Fruit fly (Drosophila melanogaster) whole organism, embryonic: ENCODE data around the gene PIG-B.

Experiments used
- ATbp ChIP-seq: fragments of 200-800 bp; sonication (Bioruptor generic); optimal IDR thresholded peaks from 2 replicates; lab custom pipeline; 2017; ENCODE audit warnings: missing biosample characterization, mild to moderate bottlenecking, missing genetic modification characterization, missing genetic modification reagents
- Bdp1 ChIP-seq: fragments of 200-800 bp; sonication (Bioruptor generic); optimal IDR thresholded peaks from 3 replicates; lab custom pipeline; 2016; ENCODE audit warnings: missing biosample characterization, missing genetic modification characterization
- Blimp-1 ChIP-seq: fragments of 200-800 bp; sonication (Bioruptor generic); optimal IDR thresholded peaks from 3 replicates; lab custom pipeline; 2018; ENCODE audit warnings: missing biosample characterization, missing genetic modification characterization, mild to moderate bottlenecking, moderate library complexity, missing genetic modification reagents
- CG10366 ChIP-seq: fragments of 200-800 bp; sonication (Bioruptor generic); IDR thresholded peaks from 2 replicates; pipeline ENCODE4 v1.3.6; 2022; ENCODE audit warnings: missing biosample characterization, missing genetic modification characterization
- CG10565 ChIP-seq: fragments of 200-800 bp; sonication (Bioruptor generic); optimal IDR thresholded peaks from 3 replicates; lab custom pipeline; 2016; ENCODE audit warnings: missing biosample characterization, mild to moderate bottlenecking, missing genetic modification characterization
- CG10979 ChIP-seq: fragments of 200-800 bp; sonication (Bioruptor generic); optimal IDR thresholded peaks from 2 replicates; lab custom pipeline; 2018; ENCODE audit warnings: missing biosample characterization, mild to moderate bottlenecking, missing genetic modification characterization, moderate library complexity
- CG11093 ChIP-seq: fragments of 200-800 bp; sonication (Bioruptor generic); IDR thresholded peaks from 3 replicates; pipeline ENCODE4 v1.3.6; 2022; ENCODE audit warnings: missing biosample characterization, missing genetic modification characterization
- CG11247 ChIP-seq: fragments of 200-800 bp; sonication (Bioruptor generic); IDR thresholded peaks from 2 replicates; pipeline ENCODE4 v1.3.6; 2022; ENCODE audit warnings: missing biosample characterization, missing genetic modification characterization
- CG12659 ChIP-seq: fragments of 200-800 bp; sonication (Bioruptor generic); optimal IDR thresholded peaks from 3 replicates; lab custom pipeline; 2017; ENCODE audit warnings: mild to moderate bottlenecking, missing biosample characterization, missing genetic modification reagents, missing genetic modification characterization
- CG13624 ChIP-seq: fragments of 200-800 bp; sonication (Bioruptor generic); optimal IDR thresholded peaks from 2 replicates; lab custom pipeline; 2016; ENCODE audit warnings: missing biosample characterization, missing genetic modification characterization
- CG13894 ChIP-seq: fragments of 200-800 bp; sonication (Bioruptor generic); optimal IDR thresholded peaks from 3 replicates; lab custom pipeline; 2018; ENCODE audit warnings: missing biosample characterization, mild to moderate bottlenecking, missing genetic modification characterization, moderate library complexity
- CG15269 ChIP-seq: fragments of 200-800 bp; sonication (Bioruptor generic); optimal IDR thresholded peaks from 2 replicates; lab custom pipeline; 2018; ENCODE audit warnings: missing biosample characterization, mild to moderate bottlenecking, missing genetic modification characterization, moderate library complexity
- CG17802 ChIP-seq: fragments of 200-800 bp; sonication (Bioruptor generic); optimal IDR thresholded peaks from 2 replicates; lab custom pipeline; 2018; ENCODE audit warnings: missing biosample characterization, mild to moderate bottlenecking, missing genetic modification characterization, moderate library complexity
- CG2202 ChIP-seq: fragments of 200-800 bp; sonication (Bioruptor generic); optimal IDR thresholded peaks from 2 replicates; lab custom pipeline; 2018; ENCODE audit warnings: missing biosample characterization, mild to moderate bottlenecking, missing genetic modification characterization
- CG34224 ChIP-seq: fragments of 200-800 bp; sonication (Bioruptor generic); IDR thresholded peaks from 3 replicates; pipeline ENCODE4 v1.3.6; 2022; ENCODE audit warnings: missing biosample characterization, missing genetic modification characterization; ENCODE audit not compliant: partially characterized antibody
- CG4404 ChIP-seq: fragments of 200-800 bp; sonication (Bioruptor generic); IDR thresholded peaks from 2 replicates; pipeline ENCODE4 v1.3.6; 2022; ENCODE audit warnings: missing biosample characterization, missing genetic modification characterization
- CG7372 ChIP-seq: fragments of 200-800 bp; sonication (Bioruptor generic); IDR thresholded peaks from 2 replicates; pipeline ENCODE4 v1.3.6; 2022; ENCODE audit warnings: missing biosample characterization, missing genetic modification characterization
- Chrac-16 ChIP-seq: fragments of 200-800 bp; sonication (Bioruptor generic); optimal IDR thresholded peaks from 3 replicates; lab custom pipeline; 2016; ENCODE audit warnings: missing biosample characterization, missing genetic modification characterization
- D19A ChIP-seq: fragments of 200-800 bp; optimal IDR thresholded peaks from 3 replicates; lab custom pipeline; 2019; ENCODE audit warnings: missing biosample characterization, mild to moderate bottlenecking, missing genetic modification characterization, moderate library complexity
- Fer1 ChIP-seq: fragments of 200-800 bp; sonication (Bioruptor generic); optimal IDR thresholded peaks from 2 replicates; lab custom pipeline; 2017; ENCODE audit warnings: missing biosample characterization, mild to moderate bottlenecking, missing genetic modification characterization
- H2.0 ChIP-seq: fragments of 200-800 bp; sonication (Bioruptor generic); IDR thresholded peaks from 2 replicates; pipeline ENCODE4 v1.3.6; 2022; ENCODE audit warnings: missing biosample characterization, missing genetic modification characterization
- Hsf ChIP-seq: fragments of 200-800 bp; sonication (Bioruptor generic); optimal IDR thresholded peaks from 3 replicates; lab custom pipeline; 2016; ENCODE audit warnings: missing biosample characterization, missing genetic modification characterization
- MBD-R2 ChIP-seq: fragments of 200-800 bp; sonication (Bioruptor generic); IDR thresholded peaks from 2 replicates; pipeline ENCODE4 v1.3.6; 2022; ENCODE audit warnings: missing biosample characterization, missing genetic modification characterization
- NC2β ChIP-seq: fragments of 200-800 bp; sonication (Bioruptor generic); optimal IDR thresholded peaks from 2 replicates; lab custom pipeline; 2016; ENCODE audit warnings: missing biosample characterization, missing genetic modification characterization
- Nf-YB ChIP-seq: fragments of 200-800 bp; sonication (Bioruptor generic); optimal IDR thresholded peaks from 3 replicates; lab custom pipeline; 2019; ENCODE audit warnings: missing biosample characterization, mild to moderate bottlenecking, missing genetic modification characterization, moderate library complexity
- Optix ChIP-seq: fragments of 200-800 bp; sonication (Bioruptor generic); IDR thresholded peaks from 3 replicates; pipeline ENCODE4 v1.3.6; 2022; ENCODE audit warnings: missing biosample characterization, missing genetic modification characterization
- Ptx1 ChIP-seq: fragments of 200-800 bp; sonication (Bioruptor generic); IDR thresholded peaks from 2 replicates; pipeline ENCODE4 v1.3.6; 2022; ENCODE audit warnings: missing biosample characterization, missing genetic modification characterization
- Ravus ChIP-seq: fragments of 200-800 bp; sonication (Bioruptor generic); IDR thresholded peaks from 2 replicates; pipeline ENCODE4 v1.3.6; 2022; ENCODE audit warnings: missing biosample characterization, missing genetic modification characterization
- TFAM ChIP-seq: fragments of 200-800 bp; sonication (Bioruptor generic); optimal IDR thresholded peaks from 2 replicates; lab custom pipeline; 2017; ENCODE audit warnings: missing biosample characterization, missing genetic modification characterization, inconsistent platforms
- Vsx1 ChIP-seq: fragments of 200-800 bp; sonication (Bioruptor generic); optimal IDR thresholded peaks from 2 replicates; lab custom pipeline; 2017; ENCODE audit warnings: missing biosample characterization, mild to moderate bottlenecking, missing genetic modification characterization, missing genetic modification reagents
- ase ChIP-seq: fragments of 200-800 bp; sonication (Bioruptor generic); IDR thresholded peaks from 3 replicates; pipeline ENCODE4 v1.3.6; 2022; ENCODE audit warnings: missing biosample characterization, missing genetic modification characterization
- bowl ChIP-seq: fragments of 200-800 bp; sonication (Bioruptor generic); IDR thresholded peaks from 2 replicates; pipeline ENCODE4 v1.3.6; 2022; ENCODE audit warnings: missing biosample characterization, missing genetic modification characterization
- br ChIP-seq: fragments of >200 bp; optimal IDR thresholded peaks from 2 replicates; lab custom pipeline; 2017
- cas ChIP-seq: fragments of 200-800 bp; sonication (Bioruptor generic); IDR thresholded peaks from 2 replicates; pipeline ENCODE4 v1.3.6; 2022; ENCODE audit warnings: missing biosample characterization, missing genetic modification characterization
- caup ChIP-seq: fragments of 200-800 bp; sonication (Bioruptor generic); optimal IDR thresholded peaks from 3 replicates; lab custom pipeline; 2017; ENCODE audit warnings: missing biosample characterization, mild to moderate bottlenecking, missing genetic modification characterization, moderate library complexity; ENCODE audit not compliant: severe bottlenecking
- chif ChIP-seq, 2 experiments: fragments of 200-800 bp; sonication (Bioruptor generic); optimal IDR thresholded peaks; 3 replicates each; lab custom pipeline; 2016; ENCODE audit warnings: missing biosample characterization in 2 of 2, missing genetic modification characterization in 2 of 2
- croc ChIP-seq: fragments of 200-800 bp; sonication (Bioruptor generic); conservative IDR thresholded peaks from 3 replicates; pipeline ENCODE4 v1.3.6; 2022; ENCODE audit warnings: missing biosample characterization, missing genetic modification characterization
- da ChIP-seq: fragments of 200-800 bp; sonication (Bioruptor generic); optimal IDR thresholded peaks from 2 replicates; lab custom pipeline; 2016; ENCODE audit warnings: missing biosample characterization, missing genetic modification characterization
- dan ChIP-seq: fragments of 200-800 bp; sonication (Bioruptor generic); IDR thresholded peaks from 2 replicates; pipeline ENCODE4 v1.3.6; 2022; ENCODE audit warnings: missing biosample characterization, missing genetic modification characterization
- danr ChIP-seq: fragments of 200-800 bp; sonication (Bioruptor generic); IDR thresholded peaks from 2 replicates; pipeline ENCODE4 v1.3.6; 2022; ENCODE audit warnings: missing biosample characterization, missing genetic modification characterization
- dimm ChIP-seq: fragments of 200-800 bp; sonication (Bioruptor generic); IDR thresholded peaks from 2 replicates; pipeline ENCODE4 v1.3.6; 2022; ENCODE audit warnings: missing biosample characterization, missing genetic modification characterization
- dysf ChIP-seq: fragments of 200-800 bp; sonication (Bioruptor generic); IDR thresholded peaks from 3 replicates; pipeline ENCODE4 v1.3.6; 2022; ENCODE audit warnings: missing biosample characterization, missing genetic modification characterization
- esg ChIP-seq: fragments of 200-800 bp; sonication (Bioruptor generic); conservative IDR thresholded peaks from 2 replicates; pipeline ENCODE4 v1.3.6; 2022; ENCODE audit warnings: missing biosample characterization, missing genetic modification characterization
- exex ChIP-seq: fragments of 200-800 bp; sonication (Bioruptor generic); optimal IDR thresholded peaks from 4 replicates; lab custom pipeline; 2018; ENCODE audit warnings: missing biosample characterization, mild to moderate bottlenecking, missing genetic modification characterization, moderate library complexity
- grau ChIP-seq: fragments of 200-800 bp; optimal IDR thresholded peaks from 3 replicates; lab custom pipeline; 2019; ENCODE audit warnings: missing biosample characterization, mild to moderate bottlenecking, missing genetic modification characterization, moderate library complexity
- hb ChIP-seq: fragments of 200-800 bp; sonication (Bioruptor generic); IDR thresholded peaks from 3 replicates; pipeline ENCODE4 v1.3.6; 2022; ENCODE audit warnings: missing biosample characterization, missing genetic modification characterization; ENCODE audit not compliant: partially characterized antibody
- odd ChIP-seq: fragments of 200-800 bp; sonication (Bioruptor generic); optimal IDR thresholded peaks from 2 replicates; lab custom pipeline; 2017; ENCODE audit warnings: missing biosample characterization, mild to moderate bottlenecking, missing genetic modification characterization
- psq ChIP-seq: fragments of 200-800 bp; sonication (Bioruptor generic); optimal IDR thresholded peaks from 2 replicates; lab custom pipeline; 2017; ENCODE audit warnings: missing biosample characterization, missing genetic modification characterization
- sna ChIP-seq: fragments of 200-800 bp; sonication (Bioruptor generic); IDR thresholded peaks from 2 replicates; pipeline ENCODE4 v1.3.6; 2022; ENCODE audit warnings: missing biosample characterization, missing genetic modification characterization; ENCODE audit not compliant: partially characterized antibody
- z ChIP-seq: fragments of 200-800 bp; sonication (Bioruptor generic); IDR thresholded peaks from 3 replicates; pipeline ENCODE4 v1.3.6; 2022; ENCODE audit warnings: missing biosample characterization, missing genetic modification characterization
- zen2 ChIP-seq: fragments of 200-800 bp; sonication (Bioruptor generic); IDR thresholded peaks from 3 replicates; pipeline ENCODE4 v1.3.6; 2022; ENCODE audit warnings: missing biosample characterization, missing genetic modification characterization; ENCODE audit not compliant: partially characterized antibody

PIG-B gene

dm6 chr3L:3826541-3826940 is 15.5 kb downstream of the PIG-B start (continued):
- TF ChIP-seq CG10979 (tag; lab: Kevin White, UChicago) (peak; percentile 84), dimm (GFP tag; lab: Robert Waterston, UW) (peak; percentile 39; the same call in 1 of the 2 replicates), CG11093 (0 out of 3 replicates have a peak, but pooled peaks have one; percentile 9), esg (peak; percentile 77), CG13624 (GFP tag; lab: Kevin White, UChicago) (no peak), Vsx1 (no peak), hb (no peak), exex (tag; lab: Kevin White, UChicago) (peak; percentile 42), CG10366 (GFP tag; lab: Robert Waterston, UW) (peak; percentile 69), psq (GFP tag; lab: Kevin White, UChicago) (peak; percentile 54), br (no peak), Blimp-1 (GFP tag; lab: Kevin White, UChicago) (no peak), ATbp (GFP tag; lab: Kevin White, UChicago) (peak; percentile 77), z (GFP tag; lab: Robert Waterston, UW) (no peak), CG2202 (tag; lab: Kevin White, UChicago) (peak; percentile 53), CG7372 (GFP tag; lab: Robert Waterston, UW) (peak; percentile 71), H2.0 (GFP tag; lab: Robert Waterston, UW) (peak; percentile 77), CG11247 (peak; percentile 75; the same call in 1 of the 2 replicates), Nf-YB (GFP tag; lab: Kevin White, UChicago) (peak; percentile 62), croc (peak; percentile 24; the same call in 2 of the 3 replicates), Hsf (GFP tag; lab: Kevin White, UChicago) (peak; percentile 15), NC2β (GFP tag; lab: Kevin White, UChicago) (no peak), dan (GFP tag; lab: Robert Waterston, UW) (no peak), dysf (GFP tag; lab: Robert Waterston, UW) (peak; percentile 87), caup (GFP tag; lab: Kevin White, UChicago) (peak; percentile 84), CG13894 (tag; lab: Kevin White, UChicago) (peak; percentile 86), sna (GFP tag; lab: Robert Waterston, UW) (no peak), CG4404 (GFP tag; lab: Robert Waterston, UW) (peak; percentile 50), danr (GFP tag; lab: Robert Waterston, UW) (peak; percentile 59; the same call in 1 of the 2 replicates), CG12659 (GFP tag; lab: Kevin White, UChicago) (peak; percentile 84), zen2 (GFP tag; lab: Robert Waterston, UW) (no peak), Ptx1 (GFP tag; lab: Robert Waterston, UW) (peak; percentile 74), Chrac-16 (GFP tag; lab: Kevin White, UChicago) (peak; percentile 29), cas (peak; percentile 35; the same call in 1 of the 2 replicates), Fer1 (GFP tag; lab: Kevin White, UChicago) (peak; percentile 94), CG10565 (GFP tag; lab: Kevin White, UChicago) (no peak), CG17802 (tag; lab: Kevin White, UChicago) (peak; percentile 23), odd (peak; percentile 73), bowl (peak; percentile 68; the same call in 1 of the 2 replicates), ase (GFP tag; lab: Robert Waterston, UW) (peak; percentile 65; the same call in 2 of the 3 replicates), chif (GFP tag; optimal IDR thresholded peaks at IDR 0.05; lab: Kevin White, UChicago) (peak; percentile 18 to 33), CG15269 (tag; lab: Kevin White, UChicago) (peak; percentile 92), Ravus (GFP tag; lab: Robert Waterston, UW) (peak; percentile 59), TFAM (GFP tag; lab: Kevin White, UChicago) (no peak), MBD-R2 (GFP tag; lab: Robert Waterston, UW) (peak; percentile 55; the same call in 1 of the 2 replicates), grau (tag; lab: Kevin White, UChicago) (peak; percentile 90), da (GFP tag; lab: Kevin White, UChicago) (no peak), Optix (peak; percentile 50; the same call in 1 of the 3 replicates), Bdp1 (GFP tag; lab: Kevin White, UChicago) (no peak), D19A (tag; lab: Kevin White, UChicago) (peak; percentile 82), CG34224 (GFP tag; lab: Robert Waterston, UW) (no peak)
